Worm (Caenorhabditis elegans) whole organism, young adult: ENCODE data around the gene grl-11.

Experiments
- F52B5.7 ChIP-seq: sonication (generic microtip); optimal IDR thresholded peaks from 2 replicates; lab custom pipeline; 2016; ENCODE audit warnings: mild to moderate bottlenecking, missing genetic modification characterization, missing compliant biosample characterization
- F57C9.4 ChIP-seq: sonication (generic microtip); optimal IDR thresholded peaks from 2 replicates; lab custom pipeline; 2017; ENCODE audit warnings: mild to moderate bottlenecking, missing genetic modification characterization, missing compliant biosample characterization
- cebp-2 ChIP-seq: fragments of 200-800 bp; sonication (Bioruptor generic); IDR thresholded peaks from 2 replicates; pipeline ENCODE4 v1.3.6; 2022; ENCODE audit warnings: missing genetic modification characterization, missing compliant biosample characterization
- ekl-4 ChIP-seq: fragments of 200-800 bp; sonication (Bioruptor generic); IDR thresholded peaks from 2 replicates; pipeline ENCODE4 v1.3.6; 2022; ENCODE audit warnings: missing genetic modification reagents, missing genetic modification characterization, missing compliant biosample characterization
- hrde-1 ChIP-seq: sonication (generic microtip); optimal IDR thresholded peaks from 2 replicates; lab custom pipeline; 2016; ENCODE audit warnings: missing genetic modification characterization, mild to moderate bottlenecking, missing compliant biosample characterization, moderate library complexity, missing genotype, missing genetic modification reagents, borderline replicate concordance
- pha-4 ChIP-seq: fragments of 150-350 bp; sonication (generic microtip); optimal IDR thresholded peaks from 2 replicates; lab custom pipeline; 2014; ENCODE audit warnings: missing biosample characterization, missing genetic modification reagents, missing genetic modification characterization
- sea-2 ChIP-seq: fragments of 200-800 bp; sonication (Bioruptor generic); IDR thresholded peaks from 2 replicates; pipeline ENCODE4 v1.3.6; 2022; ENCODE audit warnings: missing genetic modification characterization, missing compliant biosample characterization
- snpc-1.3 ChIP-seq: sonication (generic microtip); optimal IDR thresholded peaks from 2 replicates; lab custom pipeline; 2017; ENCODE audit warnings: missing genetic modification characterization, mild to moderate bottlenecking, missing compliant biosample characterization, antibody characterized with exemption, moderate library complexity, missing genotype, missing genetic modification reagents; ENCODE audit not compliant: insufficient read depth

ce11 chrIII:9069712-9070111, 48.5 kb downstream of the grl-11 start:
- TF ChIP-seq pha-4 (no peak), snpc-1.3 (tag; lab: Kevin White, UChicago) (no peak), F57C9.4 (tag; lab: Kevin White, UChicago) (no peak), cebp-2 (GFP tag; lab: Robert Waterston, UW) (no peak), sea-2 (GFP tag; lab: Robert Waterston, UW) (no peak), hrde-1 (tag; lab: Kevin White, UChicago) (no peak), F52B5.7 (no peak), ekl-4 (GFP tag; lab: Robert Waterston, UW) (no peak)
